Worm (Caenorhabditis elegans) whole organism, early embryonic: Measurements from ENCODE around the gene zzz-1.

Experiments used
- B0310.2 ChIP-seq: sonication (generic microtip); optimal IDR thresholded peaks from 2 replicates; lab custom pipeline; 2016; ENCODE audit warnings: mild to moderate bottlenecking, missing genetic modification characterization, missing compliant biosample characterization
- ama-1 ChIP-seq: fragments of 150-350 bp; optimal IDR thresholded peaks from 2 replicates; lab custom pipeline; 2014
- ets-7 ChIP-seq: sonication (generic microtip); optimal IDR thresholded peaks from 2 replicates; lab custom pipeline; 2016; ENCODE audit warnings: missing genotype, missing genetic modification characterization, missing compliant biosample characterization
- flt-1 ChIP-seq: fragments of 200-800 bp; sonication (Bioruptor generic); IDR thresholded peaks from 2 replicates; pipeline ENCODE4 v1.3.6; 2022; ENCODE audit warnings: missing genetic modification characterization, missing compliant biosample characterization
- hmbx-1 ChIP-seq: sonication (generic microtip); optimal IDR thresholded peaks from 2 replicates; lab custom pipeline; 2016; ENCODE audit warnings: mild to moderate bottlenecking, missing genetic modification characterization, missing compliant biosample characterization
- hmg-4 ChIP-seq: fragments of 200-800 bp; sonication (Bioruptor generic); optimal IDR thresholded peaks from 2 replicates; lab custom pipeline; 2018; ENCODE audit warnings: mild to moderate bottlenecking, missing genetic modification characterization, missing compliant biosample characterization
- hnd-1 ChIP-seq: sonication (generic microtip); optimal IDR thresholded peaks from 2 replicates; lab custom pipeline; 2016; ENCODE audit warnings: missing genetic modification characterization, missing compliant biosample characterization
- pes-1 ChIP-seq: fragments of 200-800 bp; sonication (Bioruptor generic); IDR thresholded peaks from 2 replicates; pipeline ENCODE4 v1.3.6; 2022; ENCODE audit warnings: missing genetic modification reagents, missing genetic modification characterization, missing compliant biosample characterization
- sea-1 ChIP-seq: fragments of 200-800 bp; sonication (Bioruptor generic); conservative IDR thresholded peaks from 2 replicates; pipeline ENCODE4 v1.3.6; 2022; ENCODE audit warnings: missing genetic modification characterization, missing compliant biosample characterization
- tbx-37 ChIP-seq: fragments of 200-800 bp; sonication (Bioruptor generic); conservative IDR thresholded peaks from 2 replicates; pipeline ENCODE4 v1.3.6; 2022; ENCODE audit warnings: missing genetic modification reagents, missing genetic modification characterization, missing compliant biosample characterization

DNA sequence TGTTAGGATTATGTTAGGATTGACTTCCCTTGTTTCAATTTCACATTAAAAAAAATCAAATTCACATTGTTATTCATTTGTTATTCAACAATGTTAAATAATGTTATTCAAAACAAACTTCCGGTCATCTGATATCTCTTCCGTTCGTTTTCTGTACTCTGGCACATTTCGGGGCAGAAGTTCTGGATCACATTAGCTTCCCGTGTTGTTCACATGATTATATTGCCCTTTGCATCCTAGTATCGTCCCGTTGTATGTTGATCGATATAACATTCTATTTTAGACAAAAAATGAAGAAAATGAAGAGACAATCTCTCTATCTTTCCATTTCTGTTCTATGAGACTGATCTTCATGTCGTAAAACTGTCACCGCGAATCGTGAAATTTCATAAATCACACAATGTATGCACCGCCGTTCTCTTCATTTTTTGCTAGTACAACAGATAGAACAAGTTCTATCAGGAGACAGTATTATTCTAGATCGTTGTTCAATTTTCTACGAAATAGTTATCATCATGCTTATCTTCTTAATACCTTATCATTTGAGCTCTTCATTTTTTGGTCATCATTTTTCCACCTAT is 31.1 kb upstream of the zzz-1 start:
- no peak for TF ChIP-seq ama-1 (lab: Kevin White, UChicago)
- TF ChIP-seq B0310.2 (tag; lab: Kevin White, UChicago): no peak
- TF ChIP-seq flt-1 (GFP tag; lab: Robert Waterston, UW): no peak
- TF ChIP-seq hmg-4 (GFP tag; lab: Kevin White, UChicago): no peak
- no peak for TF ChIP-seq sea-1 (GFP tag; lab: Robert Waterston, UW)
- TF ChIP-seq hmbx-1: no peak
- TF ChIP-seq ets-7 (tag; lab: Kevin White, UChicago): no peak
- TF ChIP-seq tbx-37 (GFP tag; lab: Robert Waterston, UW): no peak
- TF ChIP-seq pes-1 (GFP tag; lab: Robert Waterston, UW): no peak
- no peak for TF ChIP-seq hnd-1 (tag; lab: Kevin White, UChicago)
